Worm (Caenorhabditis elegans) whole organism, L4/young adult: ENCODE measurements around the gene snr-1.
"Not testable (repeated sequence)": the region's sequence is repeated elsewhere in the genome, so short reads cannot be mapped to it uniquely, and the experiment has no call there.

ENCODE experiments used
- W03F9.2 ChIP-seq: fragments of 150-350 bp; optimal IDR thresholded peaks from 2 replicates; lab custom pipeline; 2014; ENCODE audit warnings: missing biosample characterization, missing genetic modification characterization
- dao-5 ChIP-seq: sonication (generic microtip); optimal IDR thresholded peaks from 2 replicates; lab custom pipeline; 2016; ENCODE audit warnings: missing genotype, missing genetic modification characterization, moderate library complexity, missing compliant biosample characterization
- him-1 ChIP-seq: sonication (generic microtip); optimal IDR thresholded peaks from 2 replicates; lab custom pipeline; 2016; ENCODE audit warnings: missing genotype, missing genetic modification reagents, missing genetic modification characterization, missing compliant biosample characterization

The snr-1 gene

ce11 chrIV:17087384-17088099 is at the start of gene snr-1, which contains the start of gene snx-13:
Gene snr-1, plus strand, starts transcription at chrIV:17088049.
Gene snx-13, minus strand, starts transcription at chrIV:17087438.
- peak; percentile 31 for TF ChIP-seq dao-5 (tag; lab: Kevin White, UChicago)
- TF ChIP-seq W03F9.2 (tag; lab: Kevin White, UChicago), result peak; percentile 89
- peak; percentile 39 for TF ChIP-seq him-1 (tag; lab: Kevin White, UChicago)

ce11 chrIV:17039545-17039944 is 48.3 kb upstream of the snr-1 start, which contains the start of gene Y116A8C.19:
Gene Y116A8C.19, minus strand, starts transcription at chrIV:17039645.
- TF ChIP-seq W03F9.2 (tag; lab: Kevin White, UChicago), result no peak
- TF ChIP-seq him-1 (tag; lab: Kevin White, UChicago), result no peak
- no peak for TF ChIP-seq dao-5 (tag; lab: Kevin White, UChicago)

DNA sequence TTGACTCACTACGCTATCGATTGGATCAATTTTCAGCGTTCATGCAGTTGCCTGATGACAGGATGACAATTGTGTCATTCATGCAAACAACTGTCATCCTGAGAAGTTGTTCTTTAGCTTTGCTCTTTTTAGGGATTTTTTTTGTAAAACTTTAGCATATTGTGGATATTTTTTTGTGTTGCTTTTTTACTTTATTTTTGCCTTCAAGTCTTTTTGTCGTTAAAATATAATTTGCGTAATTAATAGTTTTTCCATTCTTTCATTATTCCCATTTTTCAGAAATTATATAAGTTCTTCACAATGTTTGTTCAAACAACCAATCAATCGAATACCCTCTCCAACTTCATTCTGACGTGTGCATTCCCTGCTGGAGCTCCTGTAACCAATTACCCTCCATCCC is 47.2 kb upstream of the snr-1 start, which contains the start of gene Y116A8C.20:
Gene Y116A8C.20, plus strand, starts transcription at position 301 of the 400 bp plus-strand sequence.
- TF ChIP-seq W03F9.2 (tag; lab: Kevin White, UChicago) (no peak), dao-5 (tag; lab: Kevin White, UChicago) (no peak), him-1 (tag; lab: Kevin White, UChicago) (no peak)

DNA sequence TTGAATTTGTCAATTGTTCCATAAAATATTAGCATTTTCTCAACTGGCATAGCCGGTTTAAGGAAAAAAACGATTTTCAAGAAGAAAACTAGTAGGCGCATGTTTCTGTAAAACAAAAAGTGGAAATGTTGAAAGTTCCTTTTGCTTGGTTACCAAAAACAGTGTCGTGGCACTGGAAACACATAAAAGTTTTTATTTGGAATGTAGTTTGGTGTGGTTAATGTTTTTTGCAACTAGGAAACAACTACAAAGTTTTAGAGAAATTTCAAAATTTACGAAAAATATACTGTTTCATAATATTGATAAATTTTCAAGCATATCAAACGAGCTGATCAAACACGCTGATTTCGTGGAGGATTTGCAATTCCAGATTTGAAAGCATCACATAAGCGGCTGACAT is 42.2 kb upstream of the snr-1 start, which contains the start of gene clec-195:
Gene clec-195, minus strand, starts transcription at position 101 of the 400 bp plus-strand sequence.
- no peak for TF ChIP-seq W03F9.2 (tag; lab: Kevin White, UChicago)
- no peak for TF ChIP-seq him-1 (tag; lab: Kevin White, UChicago)
- no peak for TF ChIP-seq dao-5 (tag; lab: Kevin White, UChicago)

DNA sequence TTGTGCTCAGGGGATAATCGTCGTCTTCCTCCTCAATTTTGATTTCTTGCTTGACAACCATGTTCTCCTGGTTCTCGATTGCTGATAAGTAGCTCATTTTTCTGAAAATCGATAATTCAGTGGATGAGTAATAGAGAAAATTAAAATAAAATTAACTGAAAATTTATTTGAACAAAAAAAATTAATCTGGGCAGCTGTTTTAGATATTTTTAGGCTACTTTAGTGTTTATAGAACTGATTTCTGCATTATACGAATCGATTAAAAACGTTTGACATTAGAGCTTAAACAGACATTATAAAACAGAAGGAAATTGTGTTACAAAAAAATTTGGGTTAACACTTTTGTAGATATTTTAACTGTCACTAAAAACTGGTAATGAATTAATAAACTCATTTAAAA is 39.6 kb upstream of the snr-1 start, which contains the start of gene athp-3:
Gene athp-3, minus strand, starts transcription at position 101 of the 400 bp plus-strand sequence.
- TF ChIP-seq him-1 (tag; lab: Kevin White, UChicago) (no peak), dao-5 (tag; lab: Kevin White, UChicago) (no peak), W03F9.2 (tag; lab: Kevin White, UChicago) (no peak)

- TF ChIP-seq dao-5 (tag; lab: Kevin White, UChicago), result no peak
- TF ChIP-seq him-1 (tag; lab: Kevin White, UChicago), result no peak
- no peak for TF ChIP-seq W03F9.2 (tag; lab: Kevin White, UChicago)
Observed at ce11 chrIV:17053261-17053660, 34.6 kb upstream of the snr-1 start, which contains the start of gene Y116A8C.23. Gene Y116A8C.23, plus strand, starts transcription at chrIV:17053561.

ce11 chrIV:17058036-17058435 is 29.8 kb upstream of the snr-1 start, which contains the start of gene Y116A8C.44:
Gene Y116A8C.44, minus strand, starts transcription at chrIV:17058136.
- TF ChIP-seq W03F9.2 (tag; lab: Kevin White, UChicago) (no peak), dao-5 (tag; lab: Kevin White, UChicago) (no peak), him-1 (tag; lab: Kevin White, UChicago) (no peak)

DNA sequence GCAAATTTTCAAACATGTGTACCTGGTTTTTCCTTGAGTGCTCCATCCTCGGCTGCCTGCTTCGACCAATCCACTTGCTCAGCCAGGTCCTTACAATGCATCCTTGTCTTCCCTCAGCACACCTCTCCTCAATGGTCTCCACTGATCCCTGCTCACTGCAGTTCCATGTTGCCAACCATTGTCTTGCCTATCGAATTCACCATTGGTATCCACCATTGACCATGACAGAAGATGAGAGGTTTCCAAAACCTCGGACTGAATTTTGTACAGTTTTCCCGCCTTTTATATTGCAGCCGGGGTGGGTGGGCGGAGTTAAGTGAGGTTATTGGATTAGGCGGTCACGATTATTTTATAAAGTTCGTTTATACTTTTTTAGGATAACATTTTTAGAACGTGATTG is 24.1 kb upstream of the snr-1 start, which contains the start of gene Y116A8C.467:
Gene Y116A8C.467, minus strand, starts transcription at position 101 of the 400 bp plus-strand sequence.
- not testable (repeated sequence) for TF ChIP-seq W03F9.2, dao-5, him-1 (tag; lab: Kevin White, UChicago)

ce11 chrIV:17064937-17065336 is 22.9 kb upstream of the snr-1 start, which contains the start of gene Y116A8C.465:
Gene Y116A8C.465, plus strand, starts transcription at chrIV:17065237.
- TF ChIP-seq him-1, W03F9.2, dao-5 (tag; lab: Kevin White, UChicago): not testable (repeated sequence)

ce11 chrIV:17070791-17071190 is 17.1 kb upstream of the snr-1 start, which contains the start of gene Y116A8C.24:
Gene Y116A8C.24, minus strand, starts transcription at chrIV:17070891.
- TF ChIP-seq W03F9.2, dao-5, him-1 (tag; lab: Kevin White, UChicago): not testable (repeated sequence)

- TF ChIP-seq dao-5 (tag; lab: Kevin White, UChicago) (no peak), him-1 (tag; lab: Kevin White, UChicago) (no peak), W03F9.2 (tag; lab: Kevin White, UChicago) (no peak)
Observed at ce11 chrIV:17078649-17079048, 9.2 kb upstream of the snr-1 start, which contains the start of gene Y116A8C.25. Gene Y116A8C.25, minus strand, starts transcription at chrIV:17078749.

DNA sequence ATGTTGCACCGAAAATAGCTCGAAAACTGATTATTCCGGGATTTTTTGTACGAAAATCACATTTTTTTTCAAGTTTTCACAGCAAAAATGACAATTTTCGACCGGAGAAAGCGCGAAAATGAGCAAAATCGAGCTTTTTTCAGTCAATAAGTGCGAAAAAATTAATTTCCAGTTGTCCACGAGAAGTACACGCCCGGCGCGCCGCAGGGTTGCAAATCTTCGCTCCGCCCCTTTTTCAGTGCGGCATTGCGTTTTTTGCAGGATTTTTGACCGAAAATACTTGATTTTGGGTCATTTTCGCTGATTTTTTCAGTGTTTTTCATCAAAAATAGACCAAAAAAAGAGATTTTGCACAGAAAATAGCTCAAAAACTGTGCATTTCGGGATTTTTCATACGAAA is 3.5 kb upstream of the snr-1 start:
- TF ChIP-seq W03F9.2 (tag; lab: Kevin White, UChicago), result no peak
- TF ChIP-seq dao-5 (tag; lab: Kevin White, UChicago), result no peak
- TF ChIP-seq him-1 (tag; lab: Kevin White, UChicago), result no peak

ce11 chrIV:17084839-17085238 is 3.0 kb upstream of the snr-1 start:
- no peak for TF ChIP-seq dao-5 (tag; lab: Kevin White, UChicago)
- no peak for TF ChIP-seq him-1 (tag; lab: Kevin White, UChicago)
- TF ChIP-seq W03F9.2 (tag; lab: Kevin White, UChicago), result no peak
